Fruit fly (Drosophila melanogaster) whole organism, wandering third instar larva: ENCODE measurements around the gene CG11398.

Experiments used
- Abd-B ChIP-seq: fragments of >200 bp; optimal IDR thresholded peaks from 2 replicates; lab custom pipeline; 2017; ENCODE audit warnings: missing biosample characterization, missing genetic modification characterization
- CG32264 ChIP-seq: fragments of 200-800 bp; sonication (Bioruptor generic); optimal IDR thresholded peaks from 2 replicates; lab custom pipeline; 2016; ENCODE audit warnings: missing biosample characterization, missing genetic modification characterization
- CG9705 ChIP-seq: fragments of 200-800 bp; sonication (Bioruptor generic); optimal IDR thresholded peaks from 2 replicates; lab custom pipeline; 2018; ENCODE audit warnings: missing biosample characterization, mild to moderate bottlenecking, missing genetic modification characterization
- CrebA ChIP-seq: fragments of 200-800 bp; sonication (Bioruptor generic); optimal IDR thresholded peaks from 2 replicates; lab custom pipeline; 2016; ENCODE audit warnings: missing biosample characterization, mild to moderate bottlenecking, missing genetic modification characterization, borderline replicate concordance
- Dfd ChIP-seq: fragments of >200 bp; optimal IDR thresholded peaks from 2 replicates; lab custom pipeline; 2017; ENCODE audit warnings: missing biosample characterization, missing genetic modification characterization
- Dif ChIP-seq: fragments of 200-275, 200-300 bp; sonication (Bioruptor generic); optimal IDR thresholded peaks from 2 replicates; lab custom pipeline; 2018; ENCODE audit warnings: missing biosample characterization, missing genetic modification characterization; ENCODE audit not compliant: partially characterized antibody
- GATAd ChIP-seq: sonication (Bioruptor generic); optimal IDR thresholded peaks from 2 replicates; lab custom pipeline; 2016; ENCODE audit warnings: missing biosample characterization, missing genetic modification characterization
- HLH106 ChIP-seq: fragments of 200-800 bp; optimal IDR thresholded peaks from 3 replicates; lab custom pipeline; 2019; ENCODE audit warnings: missing biosample characterization, mild to moderate bottlenecking, missing genetic modification characterization, moderate library complexity
- Hnf4 ChIP-seq: fragments of 200-800 bp; sonication (Bioruptor generic); optimal IDR thresholded peaks from 2 replicates; lab custom pipeline; 2016; ENCODE audit warnings: missing biosample characterization, mild to moderate bottlenecking, missing genetic modification characterization
- Hr78 ChIP-seq: fragments of >200 bp; optimal IDR thresholded peaks from 2 replicates; lab custom pipeline; 2017; ENCODE audit warnings: missing biosample characterization, missing genetic modification characterization
- Hr83 ChIP-seq: fragments of 200-300 bp; sonication (Bioruptor generic); optimal IDR thresholded peaks from 2 replicates; lab custom pipeline; 2016; ENCODE audit warnings: missing biosample characterization, mild to moderate bottlenecking, missing genetic modification characterization, moderate library complexity; ENCODE audit not compliant: poor library complexity, severe bottlenecking
- Jra ChIP-seq: sonication (Bioruptor generic); optimal IDR thresholded peaks from 2 replicates; lab custom pipeline; 2016; ENCODE audit warnings: missing biosample characterization, missing genetic modification characterization
- Mio ChIP-seq: sonication (Bioruptor generic); optimal IDR thresholded peaks from 2 replicates; lab custom pipeline; 2016; ENCODE audit warnings: missing biosample characterization, missing genetic modification characterization
- Myc ChIP-seq: fragments of >200 bp; optimal IDR thresholded peaks from 2 replicates; lab custom pipeline; 2017
- N ChIP-seq: fragments of >200 bp; optimal IDR thresholded peaks from 2 replicates; lab custom pipeline; 2018; ENCODE audit warnings: missing biosample characterization, missing external identifiers, missing genetic modification characterization
- OdsH ChIP-seq: fragments of 200-800 bp; sonication (Bioruptor generic); optimal IDR thresholded peaks from 2 replicates; lab custom pipeline; 2016; ENCODE audit warnings: missing biosample characterization, mild to moderate bottlenecking, missing genetic modification characterization
- Rel ChIP-seq, 2 experiments: fragments of 200-800 bp; sonication (Bioruptor generic) in 1 of 2; optimal IDR thresholded peaks; 2 replicates in 1 of 2; 3 replicates in 1 of 2; lab custom pipeline; 2016 to 2019; ENCODE audit warnings: mild to moderate bottlenecking in 2 of 2, missing biosample characterization in 2 of 2, missing genetic modification characterization in 2 of 2, moderate library complexity in 1 of 2
- Sp1 ChIP-seq: fragments of 200-800 bp; sonication (Bioruptor generic); optimal IDR thresholded peaks from 3 replicates; lab custom pipeline; 2019; ENCODE audit warnings: missing biosample characterization, mild to moderate bottlenecking, missing genetic modification characterization, moderate library complexity
- Vsx2 ChIP-seq: fragments of 200-300, 225-300 bp; sonication (Bioruptor generic); optimal IDR thresholded peaks from 2 replicates; lab custom pipeline; 2018; ENCODE audit warnings: missing biosample characterization, missing genetic modification characterization; ENCODE audit not compliant: partially characterized antibody
- br ChIP-seq: fragments of 200-800 bp; sonication (Bioruptor generic); optimal IDR thresholded peaks from 2 replicates; lab custom pipeline; 2016; ENCODE audit warnings: missing biosample characterization, missing genetic modification characterization
- brk ChIP-seq: fragments of 200-800 bp; sonication (Bioruptor generic); optimal IDR thresholded peaks from 2 replicates; lab custom pipeline; 2016; ENCODE audit warnings: missing biosample characterization, mild to moderate bottlenecking, missing genetic modification characterization
- dl ChIP-seq, 2 experiments: fragments of 175-275, 200-275 bp in 1 of 2; fragments of 200-275 bp in 1 of 2; sonication (Bioruptor generic); optimal IDR thresholded peaks; lab custom pipeline; 2018; ENCODE audit warnings: mild to moderate bottlenecking in 2 of 2, missing biosample characterization in 2 of 2, missing genetic modification characterization in 2 of 2, moderate library complexity in 2 of 2; ENCODE audit not compliant: partially characterized antibody in 2 of 2, insufficient read depth in 1 of 2
- dmrt93B ChIP-seq: fragments of 200-800 bp; sonication (Bioruptor generic); optimal IDR thresholded peaks from 2 replicates; lab custom pipeline; 2018; ENCODE audit warnings: missing biosample characterization, mild to moderate bottlenecking, missing genetic modification characterization
- dsf ChIP-seq: sonication (Bioruptor generic); optimal IDR thresholded peaks from 2 replicates; lab custom pipeline; 2016; ENCODE audit warnings: missing biosample characterization, missing genetic modification characterization, borderline replicate concordance
- ey ChIP-seq: fragments of 200-800 bp; sonication (Bioruptor generic); optimal IDR thresholded peaks from 2 replicates; lab custom pipeline; 2016; ENCODE audit warnings: missing biosample characterization, missing genetic modification characterization
- foxo ChIP-seq, 2 experiments: fragments of 200-800 bp; sonication (Bioruptor generic); optimal IDR thresholded peaks; 2 replicates in 1 of 2; 3 replicates in 1 of 2; lab custom pipeline; 2016 to 2017; ENCODE audit warnings: missing biosample characterization in 2 of 2, missing genetic modification characterization in 2 of 2
- fru ChIP-seq: fragments of 200-800 bp; sonication (Bioruptor generic); optimal IDR thresholded peaks from 3 replicates; lab custom pipeline; 2016; ENCODE audit warnings: missing biosample characterization, mild to moderate bottlenecking, missing genetic modification characterization
- h ChIP-seq: fragments of 200-800 bp; sonication (Bioruptor generic); optimal IDR thresholded peaks from 3 replicates; lab custom pipeline; 2016; ENCODE audit warnings: missing biosample characterization, mild to moderate bottlenecking, missing genetic modification characterization
- jim ChIP-seq: fragments of 175-275, 200-325 bp; sonication (Bioruptor generic); optimal IDR thresholded peaks from 2 replicates; lab custom pipeline; 2016; ENCODE audit warnings: missing biosample characterization, mild to moderate bottlenecking, missing genetic modification characterization
- lola ChIP-seq: fragments of >200 bp; optimal IDR thresholded peaks from 2 replicates; lab custom pipeline; 2017; ENCODE audit warnings: missing biosample characterization, missing genetic modification characterization
- pan ChIP-seq: fragments of >200 bp; optimal IDR thresholded peaks from 2 replicates; lab custom pipeline; 2017
- psq ChIP-seq: fragments of 200-800 bp; sonication (Bioruptor generic); optimal IDR thresholded peaks from 3 replicates; lab custom pipeline; 2017; ENCODE audit warnings: missing biosample characterization, mild to moderate bottlenecking, missing genetic modification characterization, moderate library complexity
- rgr ChIP-seq: fragments of 200-800 bp; sonication (Bioruptor generic); optimal IDR thresholded peaks from 3 replicates; lab custom pipeline; 2016; ENCODE audit warnings: missing biosample characterization, mild to moderate bottlenecking, missing genetic modification characterization
- sage ChIP-seq: fragments of 200-800 bp; sonication (Bioruptor generic); optimal IDR thresholded peaks from 2 replicates; lab custom pipeline; 2016; ENCODE audit warnings: missing biosample characterization, mild to moderate bottlenecking, missing genetic modification characterization
- sv ChIP-seq: fragments of 200-800 bp; sonication (Bioruptor generic); optimal IDR thresholded peaks from 3 replicates; lab custom pipeline; 2016; ENCODE audit warnings: missing biosample characterization, missing genetic modification characterization
- tai ChIP-seq: sonication (Bioruptor generic); optimal IDR thresholded peaks from 2 replicates; lab custom pipeline; 2016; ENCODE audit warnings: missing biosample characterization, missing genetic modification characterization
- usp ChIP-seq: fragments of >200 bp; optimal IDR thresholded peaks from 2 replicates; lab custom pipeline; 2017; ENCODE audit warnings: missing biosample characterization, missing genetic modification characterization
- woc ChIP-seq: sonication (Bioruptor generic); optimal IDR thresholded peaks from 2 replicates; lab custom pipeline; 2016; ENCODE audit warnings: missing biosample characterization, mild to moderate bottlenecking, missing genetic modification characterization

CG11398 gene

dm6 chrX:1175993-1176392, 39.0 kb downstream of the CG11398 start, which contains the start of gene CG11384:
Gene CG11384, minus strand, starts transcription at chrX:1176035.
- TF ChIP-seq Sp1 (GFP tag; lab: Kevin White, UChicago) = no peak
- no peak for TF ChIP-seq tai (GFP tag; lab: Kevin White, UChicago)
- no peak for TF ChIP-seq Rel (GFP tag; optimal IDR thresholded peaks at IDR 0.05; lab: Kevin White, UChicago)
- no peak for TF ChIP-seq Rel (tag; optimal IDR thresholded peaks at IDR 0.05; lab: Kevin White, UChicago)
- TF ChIP-seq psq (GFP tag; lab: Kevin White, UChicago) = no peak

- TF ChIP-seq Dfd (GFP tag; lab: Kevin White, UChicago) (peak; percentile 54), sv (GFP tag; lab: Kevin White, UChicago) (no peak), usp (GFP tag; lab: Kevin White, UChicago) (no peak), brk (GFP tag; lab: Kevin White, UChicago) (no peak), br (GFP tag; lab: Kevin White, UChicago) (no peak), jim (GFP tag; lab: Kevin White, UChicago) (no peak), Abd-B (GFP tag; lab: Kevin White, UChicago) (no peak), lola (GFP tag; lab: Kevin White, UChicago) (no peak)
- TF ChIP-seq, all 38 proteins: peak for 1
Observed at dm6 chrX:1173564-1173963, 41.4 kb downstream of the CG11398 start.

dm6 chrX:1172756-1173422, 42.1 kb downstream of the CG11398 start:
- TF ChIP-seq OdsH (GFP tag; lab: Kevin White, UChicago) (no peak), ey (no peak), Abd-B (GFP tag; lab: Kevin White, UChicago) (no peak), psq (GFP tag; lab: Kevin White, UChicago) (no peak), Dif (no peak), sage (GFP tag; lab: Kevin White, UChicago) (no peak), br (GFP tag; lab: Kevin White, UChicago) (no peak), dmrt93B (no peak), GATAd (GFP tag; lab: Kevin White, UChicago) (no peak), brk (GFP tag; lab: Kevin White, UChicago) (no peak), Hnf4 (no peak), Hr83 (GFP tag; lab: Kevin White, UChicago) (no peak), N (GFP tag; lab: Kevin White, UChicago) (no peak), tai (GFP tag; lab: Kevin White, UChicago) (no peak)

dm6 chrX:1171018-1171417, 43.9 kb downstream of the CG11398 start:
- TF ChIP-seq ey (peak; percentile 37), Dif (no peak), jim (GFP tag; lab: Kevin White, UChicago) (no peak), Sp1 (GFP tag; lab: Kevin White, UChicago) (peak; percentile 38), N (GFP tag; lab: Kevin White, UChicago) (no peak), foxo (GFP tag; optimal IDR thresholded peaks at IDR 0.05; lab: Kevin White, UChicago) (peak in 1 of 2 experiments; percentile 65), Vsx2 (GFP tag; lab: Kevin White, UChicago) (no peak), Hr83 (GFP tag; lab: Kevin White, UChicago) (no peak), pan (lab: Kevin White, UChicago) (no peak), Mio (GFP tag; lab: Kevin White, UChicago) (no peak), Rel (GFP tag; optimal IDR thresholded peaks at IDR 0.05; lab: Kevin White, UChicago) (no peak), Rel (tag; optimal IDR thresholded peaks at IDR 0.05; lab: Kevin White, UChicago) (no peak), lola (GFP tag; lab: Kevin White, UChicago) (no peak), Hr78 (GFP tag; lab: Kevin White, UChicago) (no peak), Dfd (GFP tag; lab: Kevin White, UChicago) (no peak), Jra (no peak), tai (GFP tag; lab: Kevin White, UChicago) (no peak), dsf (GFP tag; lab: Kevin White, UChicago) (no peak), dl (GFP tag; optimal IDR thresholded peaks at IDR 0.05; lab: Kevin White, UChicago; ENCODE audit: insufficient read depth in 1 of 2, partially characterized antibody in 2 of 2) (no peak), dmrt93B (peak; percentile 23), fru (peak; percentile 60), CG9705 (GFP tag; lab: Kevin White, UChicago) (peak; percentile 6), psq (GFP tag; lab: Kevin White, UChicago) (peak; percentile 37), h (GFP tag; lab: Kevin White, UChicago) (peak; percentile 63), GATAd (GFP tag; lab: Kevin White, UChicago) (no peak), br (GFP tag; lab: Kevin White, UChicago) (peak; percentile 51), HLH106 (tag; lab: Kevin White, UChicago) (peak; percentile 56), Myc (lab: Kevin White, UChicago) (no peak), brk (GFP tag; lab: Kevin White, UChicago) (no peak), sage (GFP tag; lab: Kevin White, UChicago) (no peak), CG32264 (GFP tag; lab: Kevin White, UChicago) (no peak), Hnf4 (peak; percentile 42), sv (GFP tag; lab: Kevin White, UChicago) (no peak), Abd-B (GFP tag; lab: Kevin White, UChicago) (no peak), OdsH (GFP tag; lab: Kevin White, UChicago) (peak; percentile 30), usp (GFP tag; lab: Kevin White, UChicago) (no peak), CrebA (GFP tag; lab: Kevin White, UChicago) (no peak), rgr (GFP tag; lab: Kevin White, UChicago) (peak; percentile 38), woc (peak; percentile 0)
